Worm (Caenorhabditis elegans): ENCODE results near the gene Y102A11A.3.

The Y102A11A.3 gene

ce11 chrX:2045603-2046002, 26.7 kb downstream of the Y102A11A.3 start:
- TF ChIP-seq elt-3 (tag; optimal IDR thresholded peaks at IDR 0.05): no peak
- TF ChIP-seq mdl-1 (tag; optimal IDR thresholded peaks at IDR 0.05): no peak
- no peak for TF ChIP-seq lin-39 (tag; optimal IDR thresholded peaks at IDR 0.05)
- no peak for TF ChIP-seq gmeb-1 (tag; optimal IDR thresholded peaks at IDR 0.05)
- TF ChIP-seq nhr-77 (tag; optimal IDR thresholded peaks at IDR 0.05): no peak
- TF ChIP-seq zag-1 (tag; optimal IDR thresholded peaks at IDR 0.05): no peak
- no peak for TF ChIP-seq ceh-82 (tag; optimal IDR thresholded peaks at IDR 0.05)
- TF ChIP-seq alr-1 (tag; optimal IDR thresholded peaks at IDR 0.05): no peak
- TF ChIP-seq nhr-21 (tag; optimal IDR thresholded peaks at IDR 0.05): no peak
- TF ChIP-seq elt-1 (tag; optimal IDR thresholded peaks at IDR 0.05): no peak
- no peak for TF ChIP-seq mbf-1 (tag; optimal IDR thresholded peaks at IDR 0.05)
- no peak for TF ChIP-seq sma-3 (GFP tag; optimal IDR thresholded peaks at IDR 0.05)
- no peak for TF ChIP-seq skn-1 (tag; optimal IDR thresholded peaks at IDR 0.05)
- no peak for TF ChIP-seq dmd-4 (tag; optimal IDR thresholded peaks at IDR 0.05)

- TF ChIP-seq unc-55 (GFP tag; optimal IDR thresholded peaks at IDR 0.05) (peak; percentile 30), mab-5 (tag; optimal IDR thresholded peaks at IDR 0.05) (peak; percentile 96), ztf-4 (tag; optimal IDR thresholded peaks at IDR 0.05) (no peak), ceh-16 (tag; optimal IDR thresholded peaks at IDR 0.05) (peak; percentile 39)
Measured at ce11 chrX:2046124-2046722, 27.3 kb downstream of the Y102A11A.3 start, which contains the start of gene igcm-4. igcm-4 (minus strand) TSS chrX:2046360.

- TF ChIP-seq alr-1 (tag; optimal IDR thresholded peaks at IDR 0.05): no peak
- no peak for TF ChIP-seq ztf-1 (GFP tag; conservative IDR thresholded peaks at IDR 0.05)
- TF ChIP-seq nhr-237 (tag; optimal IDR thresholded peaks at IDR 0.05): no peak
- TF ChIP-seq egl-27 (tag; optimal IDR thresholded peaks at IDR 0.05): no peak
- no peak for TF ChIP-seq unc-39 (tag; optimal IDR thresholded peaks at IDR 0.05)
- no peak for TF ChIP-seq gmeb-1 (tag; optimal IDR thresholded peaks at IDR 0.05)
- no peak for TF ChIP-seq nhr-6 (tag; optimal IDR thresholded peaks at IDR 0.05)
- TF ChIP-seq mab-5 (tag; optimal IDR thresholded peaks at IDR 0.05): no peak
- no peak for TF ChIP-seq sem-4 (tag; optimal IDR thresholded peaks at IDR 0.05)
- TF ChIP-seq lin-13 (GFP tag; optimal IDR thresholded peaks at IDR 0.05): no peak
- no peak for TF ChIP-seq nhr-12 (tag; optimal IDR thresholded peaks at IDR 0.05)
- no peak for TF ChIP-seq nhr-11 (tag; optimal IDR thresholded peaks at IDR 0.05)
- no peak for TF ChIP-seq dmd-4 (tag; optimal IDR thresholded peaks at IDR 0.05)
- TF ChIP-seq zag-1 (tag; optimal IDR thresholded peaks at IDR 0.05): no peak
- TF ChIP-seq lsy-2 (tag; optimal IDR thresholded peaks at IDR 0.05): no peak
- TF ChIP-seq unc-55 (GFP tag; optimal IDR thresholded peaks at IDR 0.05): no peak
- no peak for TF ChIP-seq lin-11 (tag; optimal IDR thresholded peaks at IDR 0.05)
Measured at ce11 chrX:2047208-2047946, 28.4 kb downstream of the Y102A11A.3 start.

- TF ChIP-seq unc-39 (tag; optimal IDR thresholded peaks at IDR 0.05) (no peak), ceh-82 (tag; optimal IDR thresholded peaks at IDR 0.05) (no peak), ama-1 (optimal IDR thresholded peaks at IDR 0.05) (no peak), elt-3 (tag; optimal IDR thresholded peaks at IDR 0.05) (no peak), sma-3 (GFP tag; optimal IDR thresholded peaks at IDR 0.05) (no peak), mbf-1 (tag; optimal IDR thresholded peaks at IDR 0.05) (no peak), ceh-16 (tag; optimal IDR thresholded peaks at IDR 0.05) (no peak), ztf-4 (tag; optimal IDR thresholded peaks at IDR 0.05) (no peak), Y55F3AM.14 (GFP tag; optimal IDR thresholded peaks at IDR 0.05) (no peak), peb-1 (tag; optimal IDR thresholded peaks at IDR 0.05) (no peak), elt-1 (tag; optimal IDR thresholded peaks at IDR 0.05) (no peak), lin-39 (tag; optimal IDR thresholded peaks at IDR 0.05) (no peak), dmd-4 (tag; optimal IDR thresholded peaks at IDR 0.05) (no peak)
Measured at ce11 chrX:2048865-2049405, 30.0 kb downstream of the Y102A11A.3 start.

- TF ChIP-seq C34F6.9 (tag; optimal IDR thresholded peaks at IDR 0.05): no peak
- TF ChIP-seq nhr-25 (tag; optimal IDR thresholded peaks at IDR 0.05): no peak
- TF ChIP-seq elt-1 (tag; optimal IDR thresholded peaks at IDR 0.05): no peak
- TF ChIP-seq elt-3 (tag; optimal IDR thresholded peaks at IDR 0.05): no peak
- TF ChIP-seq sma-3 (GFP tag; optimal IDR thresholded peaks at IDR 0.05): no peak
- TF ChIP-seq snpc-4 (tag; optimal IDR thresholded peaks at IDR 0.05): no peak
- TF ChIP-seq nhr-11 (tag; optimal IDR thresholded peaks at IDR 0.05): no peak
- TF ChIP-seq lsy-2 (tag; optimal IDR thresholded peaks at IDR 0.05): no peak
- no peak for TF ChIP-seq aly-2 (tag; optimal IDR thresholded peaks at IDR 0.05)
- no peak for TF ChIP-seq lin-39 (tag; optimal IDR thresholded peaks at IDR 0.05)
- no peak for TF ChIP-seq skn-1 (tag; optimal IDR thresholded peaks at IDR 0.05)
- no peak for TF ChIP-seq ceh-82 (tag; optimal IDR thresholded peaks at IDR 0.05)
- TF ChIP-seq sma-9 (GFP tag; optimal IDR thresholded peaks at IDR 0.05): no peak
- TF ChIP-seq sma-9 (tag; optimal IDR thresholded peaks at IDR 0.05): no peak
- no peak for TF ChIP-seq crh-2 (tag; optimal IDR thresholded peaks at IDR 0.05)
- TF ChIP-seq mbf-1 (tag; optimal IDR thresholded peaks at IDR 0.05): no peak
Measured at ce11 chrX:2050212-2050611, 31.3 kb downstream of the Y102A11A.3 start.
